Fruit fly (Drosophila melanogaster) whole organism, wandering third instar larva: ENCODE results near the gene CG4594.
A peak's percentile ranks its signal among the peaks of the same experiment; 100 is the strongest.

ENCODE experiments used
- Abd-B ChIP-seq: fragments of >200 bp; optimal IDR thresholded peaks from 2 replicates; lab custom pipeline; 2017; ENCODE audit warnings: missing biosample characterization, missing genetic modification characterization
- CG32264 ChIP-seq: fragments of 200-800 bp; sonication (Bioruptor generic); optimal IDR thresholded peaks from 2 replicates; lab custom pipeline; 2016; ENCODE audit warnings: missing biosample characterization, missing genetic modification characterization
- CG9705 ChIP-seq: fragments of 200-800 bp; sonication (Bioruptor generic); optimal IDR thresholded peaks from 2 replicates; lab custom pipeline; 2018; ENCODE audit warnings: missing biosample characterization, mild to moderate bottlenecking, missing genetic modification characterization
- CrebA ChIP-seq: fragments of 200-800 bp; sonication (Bioruptor generic); optimal IDR thresholded peaks from 2 replicates; lab custom pipeline; 2016; ENCODE audit warnings: missing biosample characterization, mild to moderate bottlenecking, missing genetic modification characterization, borderline replicate concordance
- Dif ChIP-seq: fragments of 200-275, 200-300 bp; sonication (Bioruptor generic); optimal IDR thresholded peaks from 2 replicates; lab custom pipeline; 2018; ENCODE audit warnings: missing biosample characterization, missing genetic modification characterization; ENCODE audit not compliant: partially characterized antibody
- HLH106 ChIP-seq: fragments of 200-800 bp; optimal IDR thresholded peaks from 3 replicates; lab custom pipeline; 2019; ENCODE audit warnings: missing biosample characterization, mild to moderate bottlenecking, missing genetic modification characterization, moderate library complexity
- Hnf4 ChIP-seq: fragments of 200-800 bp; sonication (Bioruptor generic); optimal IDR thresholded peaks from 2 replicates; lab custom pipeline; 2016; ENCODE audit warnings: missing biosample characterization, mild to moderate bottlenecking, missing genetic modification characterization
- Hr78 ChIP-seq: fragments of >200 bp; optimal IDR thresholded peaks from 2 replicates; lab custom pipeline; 2017; ENCODE audit warnings: missing biosample characterization, missing genetic modification characterization
- Hr83 ChIP-seq: fragments of 200-300 bp; sonication (Bioruptor generic); optimal IDR thresholded peaks from 2 replicates; lab custom pipeline; 2016; ENCODE audit warnings: missing biosample characterization, mild to moderate bottlenecking, missing genetic modification characterization, moderate library complexity; ENCODE audit not compliant: poor library complexity, severe bottlenecking
- Jra ChIP-seq: sonication (Bioruptor generic); optimal IDR thresholded peaks from 2 replicates; lab custom pipeline; 2016; ENCODE audit warnings: missing biosample characterization, missing genetic modification characterization
- Mio ChIP-seq: sonication (Bioruptor generic); optimal IDR thresholded peaks from 2 replicates; lab custom pipeline; 2016; ENCODE audit warnings: missing biosample characterization, missing genetic modification characterization
- Myc ChIP-seq: fragments of >200 bp; optimal IDR thresholded peaks from 2 replicates; lab custom pipeline; 2017
- N ChIP-seq: fragments of >200 bp; optimal IDR thresholded peaks from 2 replicates; lab custom pipeline; 2018; ENCODE audit warnings: missing biosample characterization, missing external identifiers, missing genetic modification characterization
- OdsH ChIP-seq: fragments of 200-800 bp; sonication (Bioruptor generic); optimal IDR thresholded peaks from 2 replicates; lab custom pipeline; 2016; ENCODE audit warnings: missing biosample characterization, mild to moderate bottlenecking, missing genetic modification characterization
- Rel ChIP-seq, 2 experiments: fragments of 200-800 bp; sonication (Bioruptor generic) in 1 of 2; optimal IDR thresholded peaks; 2 replicates in 1 of 2; 3 replicates in 1 of 2; lab custom pipeline; 2016 to 2019; ENCODE audit warnings: mild to moderate bottlenecking in 2 of 2, missing biosample characterization in 2 of 2, missing genetic modification characterization in 2 of 2, moderate library complexity in 1 of 2
- Sp1 ChIP-seq: fragments of 200-800 bp; sonication (Bioruptor generic); optimal IDR thresholded peaks from 3 replicates; lab custom pipeline; 2019; ENCODE audit warnings: missing biosample characterization, mild to moderate bottlenecking, missing genetic modification characterization, moderate library complexity
- Vsx2 ChIP-seq: fragments of 200-300, 225-300 bp; sonication (Bioruptor generic); optimal IDR thresholded peaks from 2 replicates; lab custom pipeline; 2018; ENCODE audit warnings: missing biosample characterization, missing genetic modification characterization; ENCODE audit not compliant: partially characterized antibody
- br ChIP-seq: fragments of 200-800 bp; sonication (Bioruptor generic); optimal IDR thresholded peaks from 2 replicates; lab custom pipeline; 2016; ENCODE audit warnings: missing biosample characterization, missing genetic modification characterization
- brk ChIP-seq: fragments of 200-800 bp; sonication (Bioruptor generic); optimal IDR thresholded peaks from 2 replicates; lab custom pipeline; 2016; ENCODE audit warnings: missing biosample characterization, mild to moderate bottlenecking, missing genetic modification characterization
- dl ChIP-seq, 2 experiments: fragments of 175-275, 200-275 bp in 1 of 2; fragments of 200-275 bp in 1 of 2; sonication (Bioruptor generic); optimal IDR thresholded peaks; lab custom pipeline; 2018; ENCODE audit warnings: mild to moderate bottlenecking in 2 of 2, missing biosample characterization in 2 of 2, missing genetic modification characterization in 2 of 2, moderate library complexity in 2 of 2; ENCODE audit not compliant: partially characterized antibody in 2 of 2, insufficient read depth in 1 of 2
- dmrt93B ChIP-seq: fragments of 200-800 bp; sonication (Bioruptor generic); optimal IDR thresholded peaks from 2 replicates; lab custom pipeline; 2018; ENCODE audit warnings: missing biosample characterization, mild to moderate bottlenecking, missing genetic modification characterization
- dsf ChIP-seq: sonication (Bioruptor generic); optimal IDR thresholded peaks from 2 replicates; lab custom pipeline; 2016; ENCODE audit warnings: missing biosample characterization, missing genetic modification characterization, borderline replicate concordance
- ey ChIP-seq: fragments of 200-800 bp; sonication (Bioruptor generic); optimal IDR thresholded peaks from 2 replicates; lab custom pipeline; 2016; ENCODE audit warnings: missing biosample characterization, missing genetic modification characterization
- foxo ChIP-seq, 2 experiments: fragments of 200-800 bp; sonication (Bioruptor generic); optimal IDR thresholded peaks; 2 replicates in 1 of 2; 3 replicates in 1 of 2; lab custom pipeline; 2016 to 2017; ENCODE audit warnings: missing biosample characterization in 2 of 2, missing genetic modification characterization in 2 of 2
- fru ChIP-seq: fragments of 200-800 bp; sonication (Bioruptor generic); optimal IDR thresholded peaks from 3 replicates; lab custom pipeline; 2016; ENCODE audit warnings: missing biosample characterization, mild to moderate bottlenecking, missing genetic modification characterization
- h ChIP-seq: fragments of 200-800 bp; sonication (Bioruptor generic); optimal IDR thresholded peaks from 3 replicates; lab custom pipeline; 2016; ENCODE audit warnings: missing biosample characterization, mild to moderate bottlenecking, missing genetic modification characterization
- jim ChIP-seq: fragments of 175-275, 200-325 bp; sonication (Bioruptor generic); optimal IDR thresholded peaks from 2 replicates; lab custom pipeline; 2016; ENCODE audit warnings: missing biosample characterization, mild to moderate bottlenecking, missing genetic modification characterization
- lola ChIP-seq: fragments of >200 bp; optimal IDR thresholded peaks from 2 replicates; lab custom pipeline; 2017; ENCODE audit warnings: missing biosample characterization, missing genetic modification characterization
- pan ChIP-seq: fragments of >200 bp; optimal IDR thresholded peaks from 2 replicates; lab custom pipeline; 2017
- psq ChIP-seq: fragments of 200-800 bp; sonication (Bioruptor generic); optimal IDR thresholded peaks from 3 replicates; lab custom pipeline; 2017; ENCODE audit warnings: missing biosample characterization, mild to moderate bottlenecking, missing genetic modification characterization, moderate library complexity
- rgr ChIP-seq: fragments of 200-800 bp; sonication (Bioruptor generic); optimal IDR thresholded peaks from 3 replicates; lab custom pipeline; 2016; ENCODE audit warnings: missing biosample characterization, mild to moderate bottlenecking, missing genetic modification characterization
- sage ChIP-seq: fragments of 200-800 bp; sonication (Bioruptor generic); optimal IDR thresholded peaks from 2 replicates; lab custom pipeline; 2016; ENCODE audit warnings: missing biosample characterization, mild to moderate bottlenecking, missing genetic modification characterization
- sv ChIP-seq: fragments of 200-800 bp; sonication (Bioruptor generic); optimal IDR thresholded peaks from 3 replicates; lab custom pipeline; 2016; ENCODE audit warnings: missing biosample characterization, missing genetic modification characterization
- tai ChIP-seq: sonication (Bioruptor generic); optimal IDR thresholded peaks from 2 replicates; lab custom pipeline; 2016; ENCODE audit warnings: missing biosample characterization, missing genetic modification characterization
- usp ChIP-seq: fragments of >200 bp; optimal IDR thresholded peaks from 2 replicates; lab custom pipeline; 2017; ENCODE audit warnings: missing biosample characterization, missing genetic modification characterization
- woc ChIP-seq: sonication (Bioruptor generic); optimal IDR thresholded peaks from 2 replicates; lab custom pipeline; 2016; ENCODE audit warnings: missing biosample characterization, mild to moderate bottlenecking, missing genetic modification characterization

The CG4594 gene

DNA sequence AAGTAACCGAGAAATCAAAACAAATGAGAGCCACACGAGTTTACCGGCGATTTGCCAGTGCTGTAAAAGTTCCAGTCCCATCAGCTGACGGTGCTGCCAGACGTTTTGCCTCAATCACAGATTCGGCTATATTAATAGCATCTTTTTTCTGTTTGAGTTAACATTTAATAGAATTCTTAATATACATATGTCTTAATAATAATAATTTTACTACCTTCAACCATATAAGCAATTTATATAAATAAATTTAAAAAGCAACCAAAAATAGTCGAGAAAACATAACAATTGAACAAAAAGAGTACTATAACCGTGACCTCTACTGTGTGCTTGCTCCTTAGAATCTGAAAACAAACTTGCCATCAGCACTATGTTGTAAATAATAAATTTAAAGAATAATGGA is 34.2 kb downstream of the CG4594 start, which contains the start of the genes CG13126 and CG4709 (continued):
- peak; percentile 91 for TF ChIP-seq h
- peak; percentile 95 for TF ChIP-seq HLH106 (tag; lab: Kevin White, UChicago)

DNA sequence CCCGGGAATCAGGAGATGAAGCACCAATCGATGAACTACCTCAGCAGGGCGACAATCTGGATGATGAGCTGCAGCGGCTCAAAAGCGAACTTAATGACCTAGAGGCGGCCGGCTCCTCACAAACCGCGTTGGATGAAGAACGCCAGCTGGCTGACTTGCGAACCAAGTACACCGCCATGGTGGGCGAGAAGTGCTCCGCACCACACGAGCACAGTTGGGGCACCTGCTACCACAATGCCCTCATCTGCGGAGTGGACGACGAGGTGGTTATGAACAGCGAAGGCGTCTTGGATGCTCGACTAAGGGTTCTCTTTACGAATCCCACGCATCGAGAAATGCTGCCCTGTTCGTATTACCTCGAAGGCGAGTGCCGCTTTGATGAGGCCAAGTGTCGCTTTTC is 34.7 kb downstream of the CG4594 start:
- TF ChIP-seq brk (GFP tag; lab: Kevin White, UChicago) (no peak), jim (GFP tag; lab: Kevin White, UChicago) (no peak), N (GFP tag; lab: Kevin White, UChicago) (no peak)

DNA sequence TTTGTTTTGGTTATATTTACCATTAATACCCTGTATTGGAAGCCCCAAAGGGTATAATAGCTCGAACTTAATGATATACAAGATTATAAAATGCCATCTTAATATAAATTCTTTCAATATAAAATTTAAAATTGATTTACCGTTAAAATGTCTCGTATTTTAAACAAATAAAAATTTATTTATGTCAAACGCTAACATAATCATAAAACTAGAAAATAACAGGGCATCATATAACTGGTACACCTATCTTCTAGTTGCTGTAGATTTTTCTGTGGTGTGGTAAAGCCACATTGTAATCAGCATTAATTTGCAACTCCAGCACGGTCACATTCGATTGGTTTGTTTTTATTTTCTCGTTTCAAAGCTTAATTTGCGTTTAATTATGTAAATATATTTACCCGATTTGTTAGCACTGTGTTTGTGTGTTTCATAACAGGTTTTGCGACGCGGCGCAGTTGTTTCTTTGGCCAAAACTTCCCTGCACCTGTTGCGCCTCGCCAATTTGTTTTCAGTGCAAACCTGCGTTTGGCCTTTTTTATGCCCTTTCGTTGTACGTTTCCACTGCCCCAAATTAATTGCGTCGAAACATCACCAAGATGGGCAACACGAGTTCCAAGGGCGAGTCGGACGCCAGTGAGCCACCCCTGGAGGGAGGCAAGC is 37.2 kb downstream of the CG4594 start, which contains the start of the genes CG4658 and CG5846:
CG4658 (plus strand) TSS at position 140 of the 660 bp plus-strand sequence.
CG5846 (minus strand) TSS at position 245 of the 660 bp plus-strand sequence.
- TF ChIP-seq Abd-B: no peak
- TF ChIP-seq dsf (GFP tag; lab: Kevin White, UChicago): peak; percentile 69
- no peak for TF ChIP-seq Myc (lab: Kevin White, UChicago)
- TF ChIP-seq sage: no peak
- peak; percentile 91 for TF ChIP-seq psq
- TF ChIP-seq Dif (GFP tag; lab: Kevin White, UChicago): no peak
- no peak for TF ChIP-seq usp
- peak; percentile 95 for TF ChIP-seq rgr (GFP tag; lab: Kevin White, UChicago)
- TF ChIP-seq CG9705 (GFP tag; lab: Kevin White, UChicago): peak; percentile 73
- peak; percentile 83 for TF ChIP-seq br (GFP tag; lab: Kevin White, UChicago)
- TF ChIP-seq jim (GFP tag; lab: Kevin White, UChicago): no peak
- TF ChIP-seq tai (GFP tag; lab: Kevin White, UChicago): no peak
- peak; percentile 90 for TF ChIP-seq ey (GFP tag; lab: Kevin White, UChicago)
- TF ChIP-seq foxo (GFP tag; optimal IDR thresholded peaks at IDR 0.05; lab: Kevin White, UChicago): peak in 1 of 2 experiments; percentile 95
- TF ChIP-seq N (GFP tag; lab: Kevin White, UChicago): no peak
- TF ChIP-seq lola: no peak
- no peak for TF ChIP-seq Hr83 (GFP tag; lab: Kevin White, UChicago)
- TF ChIP-seq Mio: peak; percentile 53
- peak; percentile 93 for TF ChIP-seq Hnf4
- TF ChIP-seq sv (GFP tag; lab: Kevin White, UChicago): peak; percentile 92
- peak; percentile 93 for TF ChIP-seq h
- TF ChIP-seq Jra (GFP tag; lab: Kevin White, UChicago): peak; percentile 91
- TF ChIP-seq dmrt93B (GFP tag; lab: Kevin White, UChicago): no peak
- TF ChIP-seq Vsx2: no peak
- TF ChIP-seq pan: peak; percentile 85
- peak; percentile 96 for TF ChIP-seq OdsH
- TF ChIP-seq woc (GFP tag; lab: Kevin White, UChicago): peak; percentile 94
- no peak for TF ChIP-seq Rel (GFP tag; optimal IDR thresholded peaks at IDR 0.05; lab: Kevin White, UChicago)
- TF ChIP-seq Rel (tag; optimal IDR thresholded peaks at IDR 0.05; lab: Kevin White, UChicago): peak; percentile 69
- TF ChIP-seq CG32264 (GFP tag; lab: Kevin White, UChicago): peak; percentile 48
- TF ChIP-seq CrebA (GFP tag; lab: Kevin White, UChicago): no peak
- no peak for TF ChIP-seq dl (GFP tag; optimal IDR thresholded peaks at IDR 0.05; lab: Kevin White, UChicago; ENCODE audit: insufficient read depth in 1 of 2, partially characterized antibody in 2 of 2)
- peak; percentile 90 for TF ChIP-seq fru (GFP tag; lab: Kevin White, UChicago)
- peak; percentile 93 for TF ChIP-seq HLH106 (tag; lab: Kevin White, UChicago)
- no peak for TF ChIP-seq Hr78 (GFP tag; lab: Kevin White, UChicago)
- TF ChIP-seq Sp1: peak; percentile 92
- TF ChIP-seq brk (GFP tag; lab: Kevin White, UChicago): no peak
